Worm (Caenorhabditis elegans) whole organism, L4 larva: ENCODE measurements around the gene metl-18.

Source experiments
- F10B5.3 ChIP-seq: sonication (generic microtip); optimal IDR thresholded peaks from 2 replicates; lab custom pipeline; 2016; ENCODE audit warnings: mild to moderate bottlenecking, missing genetic modification characterization, missing compliant biosample characterization
- F26F4.8 ChIP-seq: fragments of 200-800 bp; sonication (Bioruptor generic); conservative IDR thresholded peaks from 2 replicates; pipeline ENCODE4 v1.3.6; 2022; ENCODE audit warnings: missing genetic modification characterization, missing compliant biosample characterization
- T26A8.4 ChIP-seq: fragments of 200-800 bp; sonication (Bioruptor generic); IDR thresholded peaks from 2 replicates; pipeline ENCODE4 v1.3.6; 2022; ENCODE audit warnings: missing genetic modification characterization, missing compliant biosample characterization
- Y48G9A.11 ChIP-seq: fragments of 200-800 bp; sonication (Bioruptor generic); IDR thresholded peaks from 2 replicates; pipeline ENCODE4 v1.3.6; 2022; ENCODE audit warnings: missing genetic modification reagents, missing genetic modification characterization, missing compliant biosample characterization
- ZK546.5 ChIP-seq, 2 experiments: sonication (generic microtip); optimal IDR thresholded peaks; 2 replicates each; lab custom pipeline; 2017; ENCODE audit warnings: missing biosample characterization in 2 of 2, missing genetic modification characterization in 2 of 2
- ceh-44 ChIP-seq: fragments of 200-800 bp; sonication (Bioruptor generic); IDR thresholded peaks from 2 replicates; pipeline ENCODE4 v1.3.6; 2022; ENCODE audit warnings: missing genetic modification reagents, missing genetic modification characterization, missing compliant biosample characterization
- ceh-82 ChIP-seq: sonication (generic microtip); optimal IDR thresholded peaks from 2 replicates; lab custom pipeline; 2017; ENCODE audit warnings: missing biosample characterization, missing genetic modification characterization
- ces-1 ChIP-seq: fragments of 150-350 bp; sonication (generic microtip); optimal IDR thresholded peaks from 4 replicates; lab custom pipeline; 2014; ENCODE audit warnings: missing biosample characterization, missing genetic modification reagents, missing genetic modification characterization
- daf-12 ChIP-seq: fragments of 150-350 bp; optimal IDR thresholded peaks from 2 replicates; lab custom pipeline; 2014; ENCODE audit warnings: missing biosample characterization, missing genetic modification reagents, missing genetic modification characterization
- daf-16 ChIP-seq, 3 experiments: sonication (generic microtip); optimal IDR thresholded peaks; 2 replicates each; lab custom pipeline; 2016 to 2017; ENCODE audit warnings: missing genetic modification characterization in 3 of 3, missing genetic modification reagents in 3 of 3, mild to moderate bottlenecking in 2 of 3, missing compliant biosample characterization in 2 of 3, missing biosample characterization in 1 of 3, moderate library complexity in 1 of 3
- duxl-1 ChIP-seq: sonication (generic microtip); optimal IDR thresholded peaks from 2 replicates; lab custom pipeline; 2016; ENCODE audit warnings: mild to moderate bottlenecking, missing genetic modification characterization, moderate library complexity, missing compliant biosample characterization; ENCODE audit not compliant: poor library complexity
- dve-1 ChIP-seq: sonication (generic microtip); optimal IDR thresholded peaks from 2 replicates; lab custom pipeline; 2017; ENCODE audit warnings: antibody characterized with exemption, mild to moderate bottlenecking, missing genetic modification characterization, missing compliant biosample characterization; ENCODE audit not compliant: insufficient read depth
- egl-27 ChIP-seq: sonication (generic microtip); optimal IDR thresholded peaks from 3 replicates; lab custom pipeline; 2017; ENCODE audit warnings: missing biosample characterization, missing genetic modification reagents, missing genetic modification characterization
- fos-1 ChIP-seq: fragments of 150-350 bp; optimal IDR thresholded peaks from 2 replicates; lab custom pipeline; 2014; ENCODE audit warnings: missing biosample characterization, missing genetic modification characterization
- hif-1 ChIP-seq, 2 experiments: sonication (generic microtip); optimal IDR thresholded peaks; 2 replicates each; lab custom pipeline; 2016 to 2017; ENCODE audit warnings: missing compliant biosample characterization in 2 of 2, missing genetic modification characterization in 2 of 2, missing genetic modification reagents in 2 of 2, missing genotype in 2 of 2, mild to moderate bottlenecking in 1 of 2
- hlh-11 ChIP-seq: fragments of 200-800 bp; sonication (Bioruptor generic); optimal IDR thresholded peaks from 2 replicates; lab custom pipeline; 2018; ENCODE audit warnings: mild to moderate bottlenecking, missing genetic modification characterization, missing compliant biosample characterization
- hlh-30 ChIP-seq: sonication (generic microtip); optimal IDR thresholded peaks from 2 replicates; lab custom pipeline; 2017; ENCODE audit warnings: antibody characterized with exemption, mild to moderate bottlenecking, missing genetic modification characterization, missing compliant biosample characterization; ENCODE audit not compliant: insufficient read depth
- hmg-1.1 ChIP-seq: fragments of 200-800 bp; sonication (Bioruptor generic); IDR thresholded peaks from 2 replicates; pipeline ENCODE4 v1.3.6; 2022; ENCODE audit warnings: missing genetic modification reagents, missing genetic modification characterization, missing compliant biosample characterization
- lim-7 ChIP-seq: fragments of 200-800 bp; sonication (Bioruptor generic); IDR thresholded peaks from 2 replicates; pipeline ENCODE4 v1.3.6; 2022; ENCODE audit warnings: missing genetic modification characterization, missing compliant biosample characterization
- lin-1 ChIP-seq: fragments of 200-800 bp; sonication (Bioruptor generic); IDR thresholded peaks from 2 replicates; pipeline ENCODE4 v1.3.6; 2022; ENCODE audit warnings: missing genetic modification reagents, missing genetic modification characterization, missing compliant biosample characterization
- lin-38 ChIP-seq: fragments of 200-800 bp; sonication (Bioruptor generic); IDR thresholded peaks from 2 replicates; pipeline ENCODE4 v1.3.6; 2022; ENCODE audit warnings: missing genetic modification reagents, missing genetic modification characterization, missing compliant biosample characterization
- lir-3 ChIP-seq: sonication (generic microtip); optimal IDR thresholded peaks from 2 replicates; lab custom pipeline; 2016; ENCODE audit warnings: mild to moderate bottlenecking, missing genetic modification characterization, missing compliant biosample characterization
- madf-9 ChIP-seq: fragments of 200-800 bp; sonication (Bioruptor generic); conservative IDR thresholded peaks from 2 replicates; pipeline ENCODE4 v1.3.6; 2022; ENCODE audit warnings: missing genetic modification reagents, missing genetic modification characterization, missing compliant biosample characterization
- mdl-1 ChIP-seq, 2 experiments: fragments of 150-350 bp in 1 of 2; sonication (generic microtip) in 1 of 2; optimal IDR thresholded peaks; 2 replicates each; lab custom pipeline; 2014 to 2017; ENCODE audit warnings: missing biosample characterization in 2 of 2, missing genetic modification characterization in 2 of 2
- mdt-29 ChIP-seq: fragments of 200-800 bp; sonication (Bioruptor generic); IDR thresholded peaks from 2 replicates; pipeline ENCODE4 v1.3.6; 2022; ENCODE audit warnings: missing genetic modification reagents, missing genetic modification characterization, missing compliant biosample characterization
- mes-2 ChIP-seq: sonication (generic microtip); optimal IDR thresholded peaks from 2 replicates; lab custom pipeline; 2016; ENCODE audit warnings: missing genotype, mild to moderate bottlenecking, missing genetic modification characterization, missing compliant biosample characterization; ENCODE audit not compliant: poor library complexity, severe bottlenecking
- nhr-10 ChIP-seq: fragments of 150-350 bp; optimal IDR thresholded peaks from 2 replicates; lab custom pipeline; 2014; ENCODE audit warnings: missing biosample characterization, missing genetic modification characterization
- nhr-11 ChIP-seq: fragments of 150-350 bp; optimal IDR thresholded peaks from 2 replicates; lab custom pipeline; 2014; ENCODE audit warnings: missing biosample characterization, missing genetic modification characterization
- nhr-28 ChIP-seq: fragments of 150-350 bp; optimal IDR thresholded peaks from 2 replicates; lab custom pipeline; 2014; ENCODE audit warnings: missing biosample characterization, missing genetic modification characterization
- nhr-48 ChIP-seq: sonication (generic microtip); optimal IDR thresholded peaks from 2 replicates; lab custom pipeline; 2016; ENCODE audit warnings: mild to moderate bottlenecking, missing genetic modification characterization, missing compliant biosample characterization
- nhr-76 ChIP-seq: fragments of 150-350 bp; optimal IDR thresholded peaks from 2 replicates; lab custom pipeline; 2014; ENCODE audit warnings: missing biosample characterization, missing genetic modification characterization
- php-3 ChIP-seq: fragments of 200-800 bp; sonication (Bioruptor generic); IDR thresholded peaks from 2 replicates; pipeline ENCODE4 v1.3.6; 2022; ENCODE audit warnings: missing genetic modification reagents, missing genetic modification characterization, missing compliant biosample characterization
- saeg-2 ChIP-seq: fragments of 200-800 bp; sonication (Bioruptor generic); IDR thresholded peaks from 2 replicates; pipeline ENCODE4 v1.3.6; 2022; ENCODE audit warnings: missing genetic modification reagents, missing genetic modification characterization, missing compliant biosample characterization
- skn-1 ChIP-seq: fragments of 150-350 bp; optimal IDR thresholded peaks from 2 replicates; lab custom pipeline; 2014; ENCODE audit warnings: missing biosample characterization, missing genetic modification characterization
- spr-1 ChIP-seq: sonication (generic microtip); optimal IDR thresholded peaks from 2 replicates; lab custom pipeline; 2016; ENCODE audit warnings: mild to moderate bottlenecking, missing genetic modification characterization, missing compliant biosample characterization
- spr-3 ChIP-seq: fragments of 200-800 bp; sonication (Bioruptor generic); optimal IDR thresholded peaks from 2 replicates; lab custom pipeline; 2018; ENCODE audit warnings: mild to moderate bottlenecking, missing genetic modification characterization, missing compliant biosample characterization
- tra-1 ChIP-seq: fragments of 200-800 bp; sonication (Bioruptor generic); IDR thresholded peaks from 2 replicates; pipeline ENCODE4 v1.3.6; 2022; ENCODE audit warnings: missing genetic modification reagents, missing genetic modification characterization, missing compliant biosample characterization
- unc-39 ChIP-seq: sonication (generic microtip); optimal IDR thresholded peaks from 2 replicates; lab custom pipeline; 2017; ENCODE audit warnings: missing biosample characterization, missing genetic modification characterization
- unc-62 ChIP-seq, 3 experiments: fragments of 150-350 bp in 1 of 3; sonication (generic microtip); optimal IDR thresholded peaks in 2 of 3; peaks in 1 of 3; 1 replicate in 1 of 3; 2 replicates in 2 of 3; lab custom pipeline; 2014 to 2017; ENCODE audit warnings: missing biosample characterization in 3 of 3, missing genetic modification characterization in 3 of 3, missing genetic modification reagents in 3 of 3, missing genotype in 1 of 3
- zip-2 ChIP-seq: fragments of 150-350 bp; optimal IDR thresholded peaks from 2 replicates; lab custom pipeline; 2014; ENCODE audit warnings: missing biosample characterization, missing genetic modification characterization
- ztf-11 ChIP-seq: fragments of 150-350 bp; optimal IDR thresholded peaks from 2 replicates; lab custom pipeline; 2014; ENCODE audit warnings: missing biosample characterization, missing genetic modification characterization

metl-18 gene

DNA sequence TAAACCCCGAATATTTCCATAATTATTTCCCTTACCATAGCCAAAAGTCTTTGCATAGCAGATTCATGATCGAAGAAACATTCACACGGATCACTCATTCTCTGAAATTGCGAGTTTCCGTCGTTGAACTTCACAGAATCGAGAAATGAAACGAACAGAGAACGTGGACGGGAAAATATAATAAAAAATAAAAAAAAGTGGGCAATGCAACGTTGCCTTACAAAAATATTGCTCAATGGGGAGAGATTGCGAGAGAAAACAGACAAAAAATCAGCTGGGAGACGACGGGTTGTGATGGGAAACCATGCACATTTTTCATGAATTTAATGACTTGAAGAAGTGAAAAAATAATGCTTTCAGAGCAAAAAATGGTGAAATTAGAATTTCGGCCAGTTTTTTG lies 44.1 kb downstream of the metl-18 start, which contains the start of gene smim-14:
smim-14 (minus strand) TSS at position 101 of the 400 bp plus-strand sequence.
- TF ChIP-seq mes-2 (tag; lab: Kevin White, UChicago) (peak; percentile 29), unc-39 (tag; lab: Kevin White, UChicago) (no peak), daf-16 (GFP tag; optimal IDR thresholded peaks at IDR 0.05; lab: Kevin White, UChicago) (no peak), daf-16 (tag; optimal IDR thresholded peaks at IDR 0.05; lab: Kevin White, UChicago) (peak; percentile 34)

DNA sequence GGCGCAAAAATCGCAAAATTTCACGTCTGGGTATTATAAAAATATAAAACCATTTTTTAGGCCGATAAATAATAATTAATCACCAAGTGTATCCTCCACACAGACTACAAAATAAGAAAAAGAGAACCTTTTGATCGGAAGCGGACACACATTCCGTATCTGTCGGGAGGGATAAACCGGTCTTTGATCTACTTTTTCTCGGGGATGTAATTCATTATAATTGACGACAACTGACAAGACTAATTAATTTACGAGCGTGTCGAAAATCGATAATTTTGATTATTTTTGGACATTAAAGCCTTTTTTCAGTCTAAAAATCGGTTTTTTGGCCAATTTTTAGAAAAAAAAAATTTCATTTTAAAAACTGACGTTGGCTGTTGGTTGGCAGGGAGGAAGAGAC lies 44.9 kb downstream of the metl-18 start:
- TF ChIP-seq mdt-29 (GFP tag; lab: Robert Waterston, UW) (no peak), nhr-28 (tag; lab: Kevin White, UChicago) (peak; percentile 97), lin-38 (no peak), lim-7 (GFP tag; lab: Robert Waterston, UW) (no peak), unc-62 (GFP tag; optimal IDR thresholded peaks at IDR 0.05 in 1 of 2; lab: Kevin White, UChicago) (peak in 1 of 2 experiments; percentile 79), unc-62 (tag; optimal IDR thresholded peaks at IDR 0.05; lab: Kevin White, UChicago) (no peak), ceh-44 (GFP tag; lab: Robert Waterston, UW) (no peak), tra-1 (GFP tag; lab: Robert Waterston, UW) (0 out of 2 replicates have a peak, but pooled peaks have one; percentile 30), hlh-11 (tag; lab: Kevin White, UChicago) (peak; percentile 40), php-3 (GFP tag; lab: Robert Waterston, UW) (0 out of 2 replicates have a peak, but pooled peaks have one; percentile 28), hif-1 (tag; optimal IDR thresholded peaks at IDR 0.05; lab: Kevin White, UChicago) (no peak), mes-2 (tag; lab: Kevin White, UChicago) (no peak)

ce11 chrIII:3470973-3471372 lies 45.4 kb downstream of the metl-18 start:
- no peak for TF ChIP-seq lin-1
- no peak for TF ChIP-seq dve-1 (tag; lab: Kevin White, UChicago)
- TF ChIP-seq F26F4.8, result no peak
- no peak for TF ChIP-seq daf-16 (GFP tag; optimal IDR thresholded peaks at IDR 0.05; lab: Kevin White, UChicago)
- TF ChIP-seq daf-16 (tag; optimal IDR thresholded peaks at IDR 0.05; lab: Kevin White, UChicago), result peak; percentile 12

DNA sequence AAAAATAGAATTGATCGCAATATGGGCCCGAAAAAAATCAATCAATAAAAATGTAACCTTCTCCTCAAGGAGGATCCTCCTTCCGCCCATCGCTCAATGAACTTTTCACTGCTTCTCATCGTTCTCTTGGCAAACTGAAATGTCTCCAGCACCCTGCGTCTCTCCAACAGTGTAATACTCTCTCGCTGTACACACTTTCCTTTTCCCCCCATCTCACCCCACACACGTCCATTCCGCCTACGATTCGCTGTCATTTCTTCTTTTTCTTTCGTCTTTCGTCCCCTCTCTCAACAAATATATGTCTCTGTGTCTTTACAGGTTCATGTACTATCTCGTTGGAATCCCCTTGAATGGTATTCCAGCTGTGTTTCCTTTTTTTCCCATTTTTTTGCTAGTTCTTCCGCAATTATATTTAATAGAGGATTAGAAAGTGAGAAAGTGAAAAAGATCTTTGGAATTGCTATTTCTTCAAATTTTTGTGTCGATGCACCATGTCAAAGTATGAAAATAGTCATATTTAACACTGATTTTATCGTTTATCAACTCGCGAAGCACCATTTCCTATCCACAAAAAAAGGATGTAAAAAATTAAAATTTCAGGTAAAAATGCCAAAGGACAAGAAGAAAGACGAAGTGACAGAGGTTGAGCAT lies 46.0 kb downstream of the metl-18 start, which contains the start of gene rsu-1:
rsu-1 (plus strand) TSS at position 601 of the 651 bp plus-strand sequence.
- peak; percentile 4 for TF ChIP-seq nhr-11 (tag; lab: Kevin White, UChicago)
- TF ChIP-seq daf-12, result no peak
- peak; percentile 68 for TF ChIP-seq spr-1 (tag; lab: Kevin White, UChicago)
- TF ChIP-seq egl-27 (tag; lab: Kevin White, UChicago), result no peak
- TF ChIP-seq ZK546.5 (tag; optimal IDR thresholded peaks at IDR 0.05; lab: Kevin White, UChicago), result no peak
- TF ChIP-seq ztf-11, result no peak
- peak; percentile 84 for TF ChIP-seq hlh-11 (tag; lab: Kevin White, UChicago)
- TF ChIP-seq dve-1 (tag; lab: Kevin White, UChicago), result peak; percentile 70
- no peak for TF ChIP-seq nhr-76 (tag; lab: Kevin White, UChicago)
- no peak for TF ChIP-seq lim-7 (GFP tag; lab: Robert Waterston, UW)
- TF ChIP-seq nhr-28 (tag; lab: Kevin White, UChicago), result peak; percentile 86
- TF ChIP-seq unc-39 (tag; lab: Kevin White, UChicago), result no peak
- TF ChIP-seq zip-2 (tag; lab: Kevin White, UChicago), result no peak
- peak; percentile 84 for TF ChIP-seq hmg-1.1 (GFP tag; lab: Robert Waterston, UW)
- peak; percentile 10 for TF ChIP-seq hlh-30
- TF ChIP-seq F26F4.8, result no peak
- peak; percentile 67 for TF ChIP-seq nhr-48 (tag; lab: Kevin White, UChicago)
- no peak for TF ChIP-seq ceh-82 (tag; lab: Kevin White, UChicago)
- no peak for TF ChIP-seq fos-1 (tag; lab: Kevin White, UChicago)
- peak in 1 of 2 experiments; percentile 69 for TF ChIP-seq mdl-1 (tag; optimal IDR thresholded peaks at IDR 0.05; lab: Kevin White, UChicago)
- TF ChIP-seq saeg-2 (GFP tag; lab: Robert Waterston, UW), result no peak
- TF ChIP-seq ces-1, result no peak
- no peak for TF ChIP-seq spr-3 (GFP tag; lab: Kevin White, UChicago)
- no peak for TF ChIP-seq madf-9 (GFP tag; lab: Robert Waterston, UW)
- no peak for TF ChIP-seq skn-1 (tag; lab: Kevin White, UChicago)
- no peak for TF ChIP-seq F10B5.3 (tag; lab: Kevin White, UChicago)
- no peak for TF ChIP-seq Y48G9A.11 (GFP tag; lab: Robert Waterston, UW)
- no peak for TF ChIP-seq nhr-10
- TF ChIP-seq duxl-1 (tag; lab: Kevin White, UChicago), result peak; percentile 26
- no peak for TF ChIP-seq lir-3 (tag; lab: Kevin White, UChicago)
- peak; percentile 47 for TF ChIP-seq T26A8.4 (GFP tag; lab: Robert Waterston, UW)
